Fruit fly (Drosophila melanogaster) Kc167 (cell line): ENCODE results near the gene CG33293.

Source experiments
- Myc ChIP-seq: fragments of >200 bp; optimal IDR thresholded peaks from 2 replicates; lab custom pipeline; 2017; ENCODE audit warnings: missing external identifiers
- Sin3A ChIP-seq: fragments of >200 bp; optimal IDR thresholded peaks from 2 replicates; lab custom pipeline; 2018; ENCODE audit warnings: missing external identifiers
- h ChIP-seq: fragments of >200 bp; optimal IDR thresholded peaks from 3 replicates; lab custom pipeline; 2018; ENCODE audit warnings: missing external identifiers
- insv ChIP-seq: fragments of >200 bp; optimal IDR thresholded peaks from 3 replicates; lab custom pipeline; 2018; ENCODE audit warnings: missing external identifiers
- psq ChIP-seq: fragments of >200 bp; optimal IDR thresholded peaks from 2 replicates; lab custom pipeline; 2017; ENCODE audit warnings: missing external identifiers

dm6 chr3R:5261262-5261661 lies 20.7 kb upstream of the CG33293 start:
- TF ChIP-seq h (lab: Kevin White, UChicago) = no peak
- no peak for TF ChIP-seq Sin3A
- TF ChIP-seq psq (lab: Kevin White, UChicago) = no peak
- TF ChIP-seq insv (lab: Kevin White, UChicago) = no peak
- TF ChIP-seq Myc = no peak
